Fruit fly (Drosophila melanogaster) whole organism, prepupa: ENCODE data around the gene CG15570.

Experiments
- Blimp-1 ChIP-seq: fragments of 200-800 bp; sonication (Bioruptor generic); optimal IDR thresholded peaks from 3 replicates; lab custom pipeline; 2017; ENCODE audit warnings: missing biosample characterization, missing genetic modification characterization, mild to moderate bottlenecking, moderate library complexity, missing genetic modification reagents
- CG10631 ChIP-seq: fragments of 200-800 bp; sonication (Bioruptor generic); optimal IDR thresholded peaks from 2 replicates; lab custom pipeline; 2016; ENCODE audit warnings: missing biosample characterization, missing genetic modification characterization
- CG10669 ChIP-seq: fragments of 200-800 bp; sonication (Bioruptor generic); optimal IDR thresholded peaks from 3 replicates; lab custom pipeline; 2018; ENCODE audit warnings: missing biosample characterization, mild to moderate bottlenecking, missing genetic modification characterization, moderate library complexity
- CG11762 ChIP-seq: fragments of 200-800 bp; sonication (Bioruptor generic); optimal IDR thresholded peaks from 3 replicates; lab custom pipeline; 2016; ENCODE audit warnings: missing biosample characterization, missing genetic modification characterization; ENCODE audit not compliant: insufficient read depth
- CG11902 ChIP-seq: fragments of 200-800 bp; sonication (Bioruptor generic); optimal IDR thresholded peaks from 3 replicates; lab custom pipeline; 2016; ENCODE audit warnings: missing biosample characterization, missing genetic modification characterization
- CG15336 ChIP-seq: fragments of 200-800 bp; sonication (Bioruptor generic); IDR thresholded peaks from 2 replicates; pipeline ENCODE4 v1.3.6; 2022; ENCODE audit warnings: missing biosample characterization, missing genetic modification characterization
- CG16779 ChIP-seq: fragments of 200-800 bp; sonication (Bioruptor generic); optimal IDR thresholded peaks from 3 replicates; lab custom pipeline; 2017; ENCODE audit warnings: missing biosample characterization, mild to moderate bottlenecking, missing genetic modification characterization
- CG3032 ChIP-seq: fragments of 200-800 bp; optimal IDR thresholded peaks from 2 replicates; lab custom pipeline; 2019; ENCODE audit warnings: missing biosample characterization, mild to moderate bottlenecking, missing genetic modification characterization, moderate library complexity
- CG31627 ChIP-seq: fragments of 200-800 bp; sonication (Bioruptor generic); optimal IDR thresholded peaks from 3 replicates; lab custom pipeline; 2016; ENCODE audit warnings: missing biosample characterization, missing genetic modification characterization
- CG32006 ChIP-seq: fragments of 200-800 bp; sonication (Bioruptor generic); optimal IDR thresholded peaks from 3 replicates; lab custom pipeline; 2017; ENCODE audit warnings: missing biosample characterization, mild to moderate bottlenecking, missing genetic modification characterization
- CG34406 ChIP-seq: fragments of 200-800 bp; sonication (Bioruptor generic); optimal IDR thresholded peaks from 3 replicates; lab custom pipeline; 2016; ENCODE audit warnings: missing biosample characterization, missing genetic modification characterization
- CG3919 ChIP-seq: fragments of 200-800 bp; sonication (Bioruptor generic); optimal IDR thresholded peaks from 3 replicates; lab custom pipeline; 2016; ENCODE audit warnings: missing biosample characterization, missing genetic modification characterization
- CG4318 ChIP-seq: fragments of 200-800 bp; sonication (Bioruptor generic); optimal IDR thresholded peaks from 3 replicates; lab custom pipeline; 2017; ENCODE audit warnings: missing biosample characterization, mild to moderate bottlenecking, missing genetic modification characterization
- CG6792 ChIP-seq: fragments of 200-800 bp; sonication (Bioruptor generic); optimal IDR thresholded peaks from 3 replicates; lab custom pipeline; 2016; ENCODE audit warnings: missing biosample characterization, missing genetic modification characterization
- CG6808 ChIP-seq: fragments of 200-800 bp; sonication (Bioruptor generic); optimal IDR thresholded peaks from 3 replicates; lab custom pipeline; 2017; ENCODE audit warnings: missing biosample characterization, missing genetic modification characterization, mild to moderate bottlenecking, moderate library complexity, missing genetic modification reagents
- CG6854 ChIP-seq: fragments of 200-800 bp; sonication (Bioruptor generic); optimal IDR thresholded peaks from 2 replicates; lab custom pipeline; 2017; ENCODE audit warnings: missing biosample characterization, mild to moderate bottlenecking, missing genetic modification characterization
- CG7368 ChIP-seq: fragments of 200-800 bp; sonication (Bioruptor generic); optimal IDR thresholded peaks from 3 replicates; lab custom pipeline; 2016; ENCODE audit warnings: missing biosample characterization, missing genetic modification characterization
- CG8632 ChIP-seq: fragments of 200-800 bp; sonication (Bioruptor generic); optimal IDR thresholded peaks from 3 replicates; lab custom pipeline; 2016; ENCODE audit warnings: missing biosample characterization, missing genetic modification characterization
- CG9139 ChIP-seq: fragments of 200-800 bp; sonication (Bioruptor generic); optimal IDR thresholded peaks from 3 replicates; lab custom pipeline; 2017; ENCODE audit warnings: missing biosample characterization, mild to moderate bottlenecking, missing genetic modification characterization
- Eip75B ChIP-seq: fragments of 200-800 bp; sonication (Bioruptor generic); optimal IDR thresholded peaks from 3 replicates; lab custom pipeline; 2016; ENCODE audit warnings: missing biosample characterization, missing genetic modification characterization
- Eip78C ChIP-seq: fragments of 200-800 bp; sonication (Bioruptor generic); peaks from one replicate; lab custom pipeline; 2016; ENCODE audit warnings: missing biosample characterization, missing genetic modification characterization
- Eip93F ChIP-seq: fragments of 200-800 bp; sonication (Bioruptor generic); optimal IDR thresholded peaks from 2 replicates; lab custom pipeline; 2016; ENCODE audit warnings: missing biosample characterization, mild to moderate bottlenecking, missing genetic modification characterization
- Gug ChIP-seq: fragments of 200-800 bp; sonication (Bioruptor generic); IDR thresholded peaks from 2 replicates; pipeline ENCODE4 v1.3.6; 2022; ENCODE audit warnings: missing biosample characterization, missing genetic modification characterization
- Hr38 ChIP-seq: sonication (Bioruptor generic); optimal IDR thresholded peaks from 2 replicates; lab custom pipeline; 2016; ENCODE audit warnings: missing biosample characterization, missing genetic modification characterization
- Hr4 ChIP-seq: fragments of 200-800 bp; sonication (Bioruptor generic); optimal IDR thresholded peaks from 3 replicates; lab custom pipeline; 2016; ENCODE audit warnings: missing biosample characterization, missing genetic modification characterization
- Lpt ChIP-seq: fragments of 200-800 bp; sonication (Bioruptor generic); optimal IDR thresholded peaks from 3 replicates; lab custom pipeline; 2016; ENCODE audit warnings: missing biosample characterization, missing genetic modification characterization
- OdsH ChIP-seq: fragments of 200-800 bp; sonication (Bioruptor generic); optimal IDR thresholded peaks from 3 replicates; lab custom pipeline; 2016; ENCODE audit warnings: missing biosample characterization, missing genetic modification characterization
- Smox ChIP-seq: fragments of 200-800 bp; sonication (Bioruptor generic); optimal IDR thresholded peaks from 3 replicates; lab custom pipeline; 2016; ENCODE audit warnings: missing biosample characterization, missing genetic modification characterization
- Sox102F ChIP-seq: fragments of 200-800 bp; sonication (Bioruptor generic); optimal IDR thresholded peaks from 2 replicates; lab custom pipeline; 2016; ENCODE audit warnings: missing biosample characterization, mild to moderate bottlenecking, missing genetic modification characterization
- Sox14 ChIP-seq: fragments of 200-800 bp; sonication (Bioruptor generic); optimal IDR thresholded peaks from 3 replicates; lab custom pipeline; 2016; ENCODE audit warnings: missing biosample characterization, missing genetic modification characterization
- Sox15 ChIP-seq: fragments of 200-800 bp; sonication (Bioruptor generic); optimal IDR thresholded peaks from 3 replicates; lab custom pipeline; 2016; ENCODE audit warnings: missing biosample characterization, missing genetic modification characterization
- achi ChIP-seq: fragments of 200-800 bp; sonication (Bioruptor generic); optimal IDR thresholded peaks from 3 replicates; lab custom pipeline; 2016; ENCODE audit warnings: missing biosample characterization, missing genetic modification characterization
- acj6 ChIP-seq: fragments of 200-800 bp; sonication (Bioruptor generic); optimal IDR thresholded peaks from 3 replicates; lab custom pipeline; 2016; ENCODE audit warnings: missing biosample characterization, missing genetic modification characterization
- cyc ChIP-seq: fragments of 200-800 bp; sonication (Bioruptor generic); optimal IDR thresholded peaks from 3 replicates; lab custom pipeline; 2016; ENCODE audit warnings: missing biosample characterization, missing genetic modification characterization
- dac ChIP-seq: fragments of 200-800 bp; sonication (Bioruptor generic); optimal IDR thresholded peaks from 2 replicates; lab custom pipeline; 2017; ENCODE audit warnings: missing biosample characterization, mild to moderate bottlenecking, missing genetic modification characterization
- dsx ChIP-seq: fragments of 200-800 bp; optimal IDR thresholded peaks from 3 replicates; lab custom pipeline; 2019; ENCODE audit warnings: missing biosample characterization, mild to moderate bottlenecking, missing genetic modification characterization, moderate library complexity; ENCODE audit not compliant: poor library complexity, severe bottlenecking
- eg ChIP-seq: fragments of 200-800 bp; sonication (Bioruptor generic); IDR thresholded peaks from 3 replicates; pipeline ENCODE4 v1.3.6; 2022; ENCODE audit warnings: missing biosample characterization, missing genetic modification characterization
- esn ChIP-seq: fragments of 200-800 bp; sonication (Bioruptor generic); optimal IDR thresholded peaks from 2 replicates; lab custom pipeline; 2016; ENCODE audit warnings: missing biosample characterization, mild to moderate bottlenecking, missing genetic modification characterization, moderate library complexity
- fd59A ChIP-seq: fragments of 200-800 bp; sonication (Bioruptor generic); optimal IDR thresholded peaks from 2 replicates; lab custom pipeline; 2017; ENCODE audit warnings: missing biosample characterization, mild to moderate bottlenecking, missing genetic modification characterization, missing genetic modification reagents
- fkh ChIP-seq: fragments of 200-800 bp; sonication (Bioruptor generic); optimal IDR thresholded peaks from 3 replicates; lab custom pipeline; 2017; ENCODE audit warnings: missing biosample characterization, mild to moderate bottlenecking, missing genetic modification characterization, moderate library complexity
- lz ChIP-seq: fragments of 200-800 bp; sonication (Bioruptor generic); optimal IDR thresholded peaks from 3 replicates; lab custom pipeline; 2016; ENCODE audit warnings: missing biosample characterization, missing genetic modification characterization
- net ChIP-seq: fragments of 200-800 bp; sonication (Bioruptor generic); optimal IDR thresholded peaks from 3 replicates; lab custom pipeline; 2016; ENCODE audit warnings: missing biosample characterization, missing genetic modification characterization
- pdm3 ChIP-seq: fragments of 200-800 bp; sonication (Bioruptor generic); optimal IDR thresholded peaks from 3 replicates; lab custom pipeline; 2016; ENCODE audit warnings: missing biosample characterization, missing genetic modification characterization
- salr ChIP-seq, 2 experiments: fragments of 200-800 bp; sonication (Bioruptor generic); optimal IDR thresholded peaks; 3 replicates each; lab custom pipeline; 2016 to 2018; ENCODE audit warnings: missing biosample characterization in 2 of 2, missing genetic modification characterization in 2 of 2, mild to moderate bottlenecking in 1 of 2
- spab ChIP-seq: fragments of 200-800 bp; sonication (Bioruptor generic); optimal IDR thresholded peaks from 2 replicates; lab custom pipeline; 2017; ENCODE audit warnings: missing biosample characterization, mild to moderate bottlenecking, missing genetic modification characterization, missing genetic modification reagents
- ss ChIP-seq, 2 experiments: fragments of 200-800 bp; sonication (Bioruptor generic); optimal IDR thresholded peaks; 2 replicates in 1 of 2; 3 replicates in 1 of 2; lab custom pipeline; 2017 to 2018; ENCODE audit warnings: mild to moderate bottlenecking in 2 of 2, missing biosample characterization in 2 of 2, missing genetic modification characterization in 2 of 2, moderate library complexity in 1 of 2
- svp ChIP-seq: fragments of 200-800 bp; sonication (Bioruptor generic); peaks from one replicate; lab custom pipeline; 2016; ENCODE audit warnings: missing biosample characterization, missing genetic modification characterization
- topi ChIP-seq: fragments of 200-800 bp; sonication (Bioruptor generic); optimal IDR thresholded peaks from 3 replicates; lab custom pipeline; 2016; ENCODE audit warnings: missing biosample characterization, missing genetic modification characterization
- vri ChIP-seq: fragments of 200-800 bp; sonication (Bioruptor generic); optimal IDR thresholded peaks from 3 replicates; lab custom pipeline; 2016; ENCODE audit warnings: missing biosample characterization, mild to moderate bottlenecking, missing genetic modification characterization

Gene CG15570

dm6 chrX:4186737-4187136 lies 31.2 kb upstream of the CG15570 start:
- no peak for TF ChIP-seq Eip93F (GFP tag; lab: Kevin White, UChicago)
- TF ChIP-seq OdsH, result no peak
- no peak for TF ChIP-seq CG32006
- TF ChIP-seq Eip75B (GFP tag; lab: Kevin White, UChicago), result no peak
- TF ChIP-seq acj6, result no peak

DNA sequence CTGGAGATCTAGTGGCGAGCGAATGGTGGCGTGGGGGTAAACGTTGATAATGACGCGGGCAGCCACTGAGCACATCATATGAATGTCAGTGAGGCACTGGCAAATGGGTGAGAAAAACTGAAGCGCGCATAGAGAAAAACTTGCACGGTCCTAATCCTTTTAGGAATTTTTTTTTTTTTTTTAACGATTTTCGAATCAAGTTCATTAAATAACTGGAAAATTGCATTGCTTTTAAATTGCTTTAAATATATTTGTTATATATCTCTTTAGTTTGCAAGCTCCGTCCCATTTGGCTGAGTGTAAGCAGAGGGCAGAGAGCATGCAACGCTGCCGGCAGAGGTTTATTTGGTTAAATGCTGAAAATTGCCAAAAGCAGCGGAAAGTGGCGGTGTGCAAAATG lies 20.5 kb upstream of the CG15570 start:
- TF ChIP-seq CG11762, result peak; percentile 61
- TF ChIP-seq Sox102F, result peak; percentile 43
- peak; percentile 60 for TF ChIP-seq cyc (GFP tag; lab: Kevin White, UChicago)
- TF ChIP-seq CG7368 (GFP tag; lab: Kevin White, UChicago), result peak; percentile 36
- TF ChIP-seq Hr38 (GFP tag; lab: Kevin White, UChicago), result no peak
- peak; percentile 80 for TF ChIP-seq Eip78C (GFP tag; lab: Kevin White, UChicago)
- peak; percentile 69 for TF ChIP-seq CG8632 (GFP tag; lab: Kevin White, UChicago)
- no peak for TF ChIP-seq Blimp-1 (GFP tag; lab: Kevin White, UChicago)
- peak; percentile 35; the same call in 1 of the 2 replicates for TF ChIP-seq Gug (GFP tag; lab: Robert Waterston, UW)
- TF ChIP-seq OdsH, result peak; percentile 76
- TF ChIP-seq CG4318 (GFP tag; lab: Kevin White, UChicago), result peak; percentile 56
- peak; percentile 47 for TF ChIP-seq CG11902 (GFP tag; lab: Kevin White, UChicago)
- peak; percentile 75 for TF ChIP-seq CG15336 (GFP tag; lab: Robert Waterston, UW)
- peak; percentile 44 for TF ChIP-seq CG9139 (GFP tag; lab: Kevin White, UChicago)
- TF ChIP-seq Eip75B (GFP tag; lab: Kevin White, UChicago), result peak; percentile 66
- peak; percentile 78 for TF ChIP-seq svp (GFP tag; lab: Kevin White, UChicago)
- peak; percentile 71 for TF ChIP-seq CG6808
- TF ChIP-seq fkh (GFP tag; lab: Kevin White, UChicago), result no peak
- peak; percentile 80 for TF ChIP-seq acj6
- peak; percentile 60 for TF ChIP-seq spab (GFP tag; lab: Kevin White, UChicago)
- TF ChIP-seq lz (GFP tag; lab: Kevin White, UChicago), result peak; percentile 61
- peak; percentile 71 for TF ChIP-seq Hr4 (GFP tag; lab: Kevin White, UChicago)
- peak; percentile 72 for TF ChIP-seq CG10631
- peak; percentile 77 for TF ChIP-seq pdm3
- peak; percentile 34 for TF ChIP-seq Sox15 (GFP tag; lab: Kevin White, UChicago)
- peak; percentile 67 for TF ChIP-seq net (GFP tag; lab: Kevin White, UChicago)
- peak; percentile 73 for TF ChIP-seq CG3032 (tag; lab: Kevin White, UChicago)
- TF ChIP-seq Smox (GFP tag; lab: Kevin White, UChicago), result peak; percentile 44
- TF ChIP-seq CG16779 (tag; lab: Kevin White, UChicago), result peak; percentile 28
- peak; percentile 65 for TF ChIP-seq CG6792 (GFP tag; lab: Kevin White, UChicago)
- TF ChIP-seq Lpt (GFP tag; lab: Kevin White, UChicago), result peak; percentile 50
- peak; percentile 79 for TF ChIP-seq CG3919 (GFP tag; lab: Kevin White, UChicago)
- no peak for TF ChIP-seq Eip93F (GFP tag; lab: Kevin White, UChicago)
- peak in 1 of 2 experiments; percentile 57 for TF ChIP-seq salr (GFP tag; optimal IDR thresholded peaks at IDR 0.05; lab: Kevin White, UChicago)
- TF ChIP-seq dsx (GFP tag; lab: Kevin White, UChicago), result peak; percentile 44
- no peak for TF ChIP-seq CG6854
- TF ChIP-seq CG31627 (GFP tag; lab: Kevin White, UChicago), result peak; percentile 50
- peak; percentile 30 for TF ChIP-seq vri (GFP tag; lab: Kevin White, UChicago)
- peak; percentile 81 for TF ChIP-seq eg (GFP tag; lab: Robert Waterston, UW)
- peak; percentile 66 for TF ChIP-seq esn (GFP tag; lab: Kevin White, UChicago)
- TF ChIP-seq Sox14 (GFP tag; lab: Kevin White, UChicago), result peak; percentile 66
- TF ChIP-seq achi (GFP tag; lab: Kevin White, UChicago), result peak; percentile 75
- TF ChIP-seq topi (GFP tag; lab: Kevin White, UChicago), result peak; percentile 67
- peak; percentile 64 for TF ChIP-seq CG10669 (GFP tag; lab: Kevin White, UChicago)
- TF ChIP-seq CG34406 (GFP tag; lab: Kevin White, UChicago), result peak; percentile 70
- peak; percentile 27 to 38 for TF ChIP-seq ss (GFP tag; optimal IDR thresholded peaks at IDR 0.05; lab: Kevin White, UChicago)
- peak; percentile 70 for TF ChIP-seq fd59A (GFP tag; lab: Kevin White, UChicago)
- peak; percentile 8 for TF ChIP-seq dac (GFP tag; lab: Kevin White, UChicago)
